Worm (Caenorhabditis elegans): Measurements from ENCODE around the gene msp-10.

msp-10 gene

DNA sequence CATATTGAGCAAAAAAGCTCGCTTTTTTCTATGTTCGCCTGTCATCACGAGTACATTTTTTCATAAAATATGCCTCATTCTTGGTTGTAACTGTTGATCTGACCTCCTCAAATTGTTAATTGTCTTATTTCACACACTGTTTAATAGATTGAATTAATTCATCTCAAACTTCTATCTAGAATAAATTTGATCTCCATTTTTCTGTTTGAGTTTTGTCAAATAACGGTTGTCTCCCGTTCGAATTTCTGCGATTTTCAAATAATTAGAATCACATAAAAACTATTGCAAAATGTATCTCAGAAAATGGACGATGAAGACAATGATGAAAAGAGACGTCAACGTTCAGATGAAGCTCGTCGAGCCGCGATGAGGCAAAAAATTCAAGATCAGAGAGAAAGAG lies 24.5 kb downstream of the msp-10 start, which contains the start of gene K07F5.14:
Gene K07F5.14, plus strand, starts transcription at position 301 of the 400 bp plus-strand sequence.
- no peak for TF ChIP-seq ceh-2 (tag; optimal IDR thresholded peaks at IDR 0.05)
- no peak for TF ChIP-seq tbx-7 (tag; optimal IDR thresholded peaks at IDR 0.05)
- TF ChIP-seq sox-2 (GFP tag; IDR thresholded peaks at IDR 0.05) = no peak
- no peak for TF ChIP-seq lin-11 (tag; optimal IDR thresholded peaks at IDR 0.05)
- no peak for TF ChIP-seq C38D4.7 (GFP tag; optimal IDR thresholded peaks at IDR 0.05)
- TF ChIP-seq fax-1 (tag; optimal IDR thresholded peaks at IDR 0.05) = no peak
- TF ChIP-seq pha-2 (tag; optimal IDR thresholded peaks at IDR 0.05) = no peak
- no peak for TF ChIP-seq pat-9 (tag; optimal IDR thresholded peaks at IDR 0.05)
- TF ChIP-seq ttx-3 (tag; optimal IDR thresholded peaks at IDR 0.05) = no peak
- no peak for TF ChIP-seq ama-1 (optimal IDR thresholded peaks at IDR 0.05)
- TF ChIP-seq ztf-16 (tag; optimal IDR thresholded peaks at IDR 0.05) = no peak
- TF ChIP-seq sdc-2 (tag; optimal IDR thresholded peaks at IDR 0.05) = no peak
- no peak for TF ChIP-seq ceh-9 (tag; optimal IDR thresholded peaks at IDR 0.05)
- no peak for TF ChIP-seq nfya-1 (tag; optimal IDR thresholded peaks at IDR 0.05)
- TF ChIP-seq ahr-1 (tag; optimal IDR thresholded peaks at IDR 0.05) = no peak
- no peak for TF ChIP-seq F13H6.1 (tag; optimal IDR thresholded peaks at IDR 0.05)

DNA sequence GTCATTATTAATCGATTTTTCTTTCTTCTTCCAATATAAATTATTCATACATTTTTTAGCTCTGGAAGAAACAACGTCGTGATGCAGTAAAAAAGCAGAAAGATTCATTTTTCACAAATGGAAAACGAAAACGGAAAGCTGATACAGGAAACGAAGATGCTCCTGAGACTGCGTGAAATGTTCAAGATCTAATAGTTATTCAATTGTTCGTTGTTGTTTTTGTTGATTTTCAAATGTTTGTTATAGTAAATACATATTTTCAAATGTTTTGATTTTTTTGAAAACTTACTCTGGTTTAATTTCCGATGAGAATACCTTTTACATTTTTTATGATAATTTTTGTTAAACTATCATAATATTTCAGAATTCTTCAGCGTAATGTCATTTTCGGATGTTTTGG lies 26.4 kb downstream of the msp-10 start, which contains the start of gene K07F5.16:
Gene K07F5.16, plus strand, starts transcription at position 301 of the 400 bp plus-strand sequence.
- TF ChIP-seq nhr-232 (tag; optimal IDR thresholded peaks at IDR 0.05) (no peak), ceh-19 (GFP tag; optimal IDR thresholded peaks at IDR 0.05) (no peak), C38D4.7 (GFP tag; optimal IDR thresholded peaks at IDR 0.05) (no peak), tbx-7 (tag; optimal IDR thresholded peaks at IDR 0.05) (no peak), ceh-45 (GFP tag; IDR thresholded peaks at IDR 0.05) (no peak), T23F11.4 (GFP tag; optimal IDR thresholded peaks at IDR 0.05) (no peak), dve-1 (tag; optimal IDR thresholded peaks at IDR 0.05) (no peak), K09A11.1 (tag; optimal IDR thresholded peaks at IDR 0.05; ENCODE audit: insufficient read depth) (no peak), ceh-18 (tag; optimal IDR thresholded peaks at IDR 0.05) (no peak), odd-2 (tag; optimal IDR thresholded peaks at IDR 0.05) (no peak), zip-5 (tag; optimal IDR thresholded peaks at IDR 0.05) (no peak), sdc-2 (tag; optimal IDR thresholded peaks at IDR 0.05) (no peak), hlh-30 (tag; optimal IDR thresholded peaks at IDR 0.05; ENCODE audit: insufficient read depth) (no peak), ahr-1 (tag; optimal IDR thresholded peaks at IDR 0.05) (no peak), pax-1 (tag; optimal IDR thresholded peaks at IDR 0.05) (no peak)

DNA sequence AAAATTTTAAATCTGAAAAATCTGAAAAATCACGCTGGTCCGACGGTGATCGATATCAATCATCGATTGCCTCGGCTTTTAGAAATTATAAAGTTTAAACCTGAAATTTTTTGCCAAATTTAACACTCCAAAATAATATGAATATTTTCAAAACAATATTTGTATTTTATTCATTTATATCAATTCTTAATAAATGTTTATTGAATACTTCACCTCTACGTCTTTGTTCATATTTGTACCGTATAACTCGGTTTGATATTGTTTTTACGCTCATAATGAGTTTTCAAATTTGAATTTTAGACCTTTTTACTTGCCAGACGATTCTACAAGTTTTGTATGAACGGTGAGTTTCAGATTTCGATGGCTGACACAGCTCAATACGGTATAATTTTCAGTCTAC lies 27.3 kb downstream of the msp-10 start, which contains the start of the genes K07F5.15 and K07F5.22:
Gene K07F5.15, plus strand, starts transcription at position 301 of the 400 bp plus-strand sequence.
Gene K07F5.22, plus strand, starts transcription at position 301 of the 400 bp plus-strand sequence.
- TF ChIP-seq ceh-48 (tag; optimal IDR thresholded peaks at IDR 0.05) = no peak
- no peak for TF ChIP-seq eyg-1 (tag; optimal IDR thresholded peaks at IDR 0.05)
- TF ChIP-seq nfya-1 (tag; optimal IDR thresholded peaks at IDR 0.05) = no peak
- no peak for TF ChIP-seq ceh-9 (tag; optimal IDR thresholded peaks at IDR 0.05)
- TF ChIP-seq tbx-7 (tag; optimal IDR thresholded peaks at IDR 0.05) = no peak
- no peak for TF ChIP-seq C38D4.7 (GFP tag; optimal IDR thresholded peaks at IDR 0.05)
- TF ChIP-seq dmd-4 (tag; optimal IDR thresholded peaks at IDR 0.05; ENCODE audit: borderline replicate concordance) = no peak
- TF ChIP-seq elt-4 (tag; optimal IDR thresholded peaks at IDR 0.05) = no peak
- TF ChIP-seq ztf-16 (tag; optimal IDR thresholded peaks at IDR 0.05) = no peak
- no peak for TF ChIP-seq pros-1 (tag; optimal IDR thresholded peaks at IDR 0.05)
- no peak for TF ChIP-seq ets-4 (tag; optimal IDR thresholded peaks at IDR 0.05)
- no peak for TF ChIP-seq unc-86 (tag; optimal IDR thresholded peaks at IDR 0.05)

DNA sequence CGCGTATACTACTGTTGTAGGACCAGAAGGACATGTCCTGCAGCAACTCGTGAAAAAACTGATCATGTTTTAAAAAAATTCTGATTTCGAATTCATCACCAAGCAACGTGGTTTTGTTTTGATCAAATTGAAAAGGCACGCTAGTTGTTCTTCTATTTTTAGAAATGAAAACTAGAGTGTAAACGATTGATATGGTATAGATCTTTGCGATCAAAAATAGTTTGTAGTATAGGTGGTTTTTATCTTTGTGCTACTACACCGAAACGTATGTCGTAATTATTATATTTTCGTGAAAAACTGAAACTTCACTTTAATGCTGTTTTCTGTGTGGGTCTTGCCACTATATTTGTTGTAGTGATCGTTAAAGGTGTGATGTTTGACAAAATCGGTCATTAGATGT lies 29.4 kb downstream of the msp-10 start:
- no peak for TF ChIP-seq hlh-30 (tag; optimal IDR thresholded peaks at IDR 0.05; ENCODE audit: insufficient read depth)
- no peak for TF ChIP-seq sdc-2 (tag; optimal IDR thresholded peaks at IDR 0.05)
- TF ChIP-seq unc-86 (tag; optimal IDR thresholded peaks at IDR 0.05) = no peak
- no peak for TF ChIP-seq pat-9 (tag; optimal IDR thresholded peaks at IDR 0.05)
- TF ChIP-seq F13H6.1 (tag; optimal IDR thresholded peaks at IDR 0.05) = no peak
- no peak for TF ChIP-seq ceh-22 (tag; optimal IDR thresholded peaks at IDR 0.05)
- TF ChIP-seq unc-42 (tag; optimal IDR thresholded peaks at IDR 0.05) = no peak
- TF ChIP-seq ceh-48 (tag; optimal IDR thresholded peaks at IDR 0.05) = no peak
- TF ChIP-seq unc-3 (GFP tag; conservative IDR thresholded peaks at IDR 0.05) = no peak
- no peak for TF ChIP-seq unc-3 (tag; optimal IDR thresholded peaks at IDR 0.05)
